Worm (Caenorhabditis elegans): ENCODE results near the gene H17B01.2.

- no peak for TF ChIP-seq zim-3 (tag; optimal IDR thresholded peaks at IDR 0.05)
- no peak for TF ChIP-seq ceh-100 (GFP tag; IDR thresholded peaks at IDR 0.05)
- TF ChIP-seq sdz-38 (tag; optimal IDR thresholded peaks at IDR 0.05): no peak
Observed at ce11 chrII:1441479-1441878, 28.9 kb upstream of the H17B01.2 start.
